Worm (Caenorhabditis elegans) whole organism, L3 larva: Measurements from ENCODE around the gene ears-2.

Experiments used
- R02D3.7 ChIP-seq: fragments of 150-350 bp; optimal IDR thresholded peaks from 2 replicates; lab custom pipeline; 2014; ENCODE audit warnings: missing biosample characterization, missing genetic modification characterization
- ZK546.5 ChIP-seq: sonication (generic microtip); optimal IDR thresholded peaks from 2 replicates; lab custom pipeline; 2017; ENCODE audit warnings: missing biosample characterization, missing genetic modification characterization
- aly-2 ChIP-seq: fragments of 150-350 bp; optimal IDR thresholded peaks from 2 replicates; lab custom pipeline; 2014; ENCODE audit warnings: missing biosample characterization, missing genetic modification characterization
- ama-1 ChIP-seq: fragments of 150-350 bp; optimal IDR thresholded peaks from 2 replicates; lab custom pipeline; 2018
- ceh-82 ChIP-seq: fragments of 150-350 bp; optimal IDR thresholded peaks from 2 replicates; lab custom pipeline; 2014; ENCODE audit warnings: missing biosample characterization, missing genetic modification characterization
- daf-12 ChIP-seq: fragments of 150-350 bp; optimal IDR thresholded peaks from 2 replicates; lab custom pipeline; 2014; ENCODE audit warnings: missing biosample characterization, missing genetic modification reagents, missing genetic modification characterization
- egl-5 ChIP-seq: fragments of 150-350 bp; optimal IDR thresholded peaks from 2 replicates; lab custom pipeline; 2017; ENCODE audit warnings: missing biosample characterization, missing genetic modification reagents, missing genetic modification characterization, inconsistent platforms
- elt-1 ChIP-seq: fragments of 150-350 bp; optimal IDR thresholded peaks from 2 replicates; lab custom pipeline; 2014; ENCODE audit warnings: missing biosample characterization, missing genetic modification characterization
- elt-3 ChIP-seq, 3 experiments: fragments of 150-350 bp in 1 of 3; sonication (generic microtip) in 2 of 3; optimal IDR thresholded peaks; 2 replicates in 2 of 3; 4 replicates in 1 of 3; lab custom pipeline; 2014 to 2017; ENCODE audit warnings: missing biosample characterization in 3 of 3, missing genetic modification characterization in 3 of 3
- eor-1 ChIP-seq, 2 experiments: fragments of 150-350 bp; optimal IDR thresholded peaks; 2 replicates each; lab custom pipeline; 2014 to 2018; ENCODE audit warnings: missing biosample characterization in 2 of 2, missing genetic modification characterization in 2 of 2
- fkh-2 ChIP-seq: fragments of 150-350 bp; optimal IDR thresholded peaks from 2 replicates; lab custom pipeline; 2014; ENCODE audit warnings: missing biosample characterization, missing genetic modification reagents, missing genetic modification characterization
- jun-1 ChIP-seq: fragments of 150-350 bp; optimal IDR thresholded peaks from 2 replicates; lab custom pipeline; 2014; ENCODE audit warnings: missing biosample characterization, missing genetic modification reagents, missing genetic modification characterization
- lin-15B ChIP-seq: fragments of 150-350 bp; optimal IDR thresholded peaks from 2 replicates; lab custom pipeline; 2014; ENCODE audit warnings: missing biosample characterization, missing genetic modification characterization
- lin-39 ChIP-seq: fragments of 150-350 bp; optimal IDR thresholded peaks from 2 replicates; lab custom pipeline; 2018; ENCODE audit warnings: missing biosample characterization, missing genetic modification reagents, missing genetic modification characterization
- lsy-12 ChIP-seq: sonication (generic microtip); optimal IDR thresholded peaks from 2 replicates; lab custom pipeline; 2016; ENCODE audit warnings: mild to moderate bottlenecking, missing genetic modification characterization, missing compliant biosample characterization
- mdl-1 ChIP-seq: fragments of 150-350 bp; optimal IDR thresholded peaks from 2 replicates; lab custom pipeline; 2014; ENCODE audit warnings: missing biosample characterization, missing genetic modification characterization
- mml-1 ChIP-seq: fragments of 150-350 bp; sonication (generic microtip); optimal IDR thresholded peaks from 3 replicates; lab custom pipeline; 2014; ENCODE audit warnings: missing biosample characterization, missing genetic modification characterization
- nhr-11 ChIP-seq: fragments of 150-350 bp; optimal IDR thresholded peaks from 2 replicates; lab custom pipeline; 2014; ENCODE audit warnings: missing biosample characterization, missing genetic modification characterization
- nhr-23 ChIP-seq: fragments of 150-350 bp; optimal IDR thresholded peaks from 2 replicates; lab custom pipeline; 2014; ENCODE audit warnings: missing biosample characterization, missing genetic modification reagents, missing genetic modification characterization
- nhr-237 ChIP-seq: fragments of 150-350 bp; optimal IDR thresholded peaks from 2 replicates; lab custom pipeline; 2014; ENCODE audit warnings: missing biosample characterization, missing genetic modification characterization
- nhr-25 ChIP-seq: sonication (generic microtip); optimal IDR thresholded peaks from 2 replicates; lab custom pipeline; 2017; ENCODE audit warnings: missing biosample characterization, missing genetic modification characterization
- nhr-28 ChIP-seq: fragments of 150-350 bp; optimal IDR thresholded peaks from 2 replicates; lab custom pipeline; 2014; ENCODE audit warnings: missing biosample characterization, missing genetic modification characterization
- nhr-67 ChIP-seq: fragments of 150-350 bp; optimal IDR thresholded peaks from 2 replicates; lab custom pipeline; 2014; ENCODE audit warnings: missing biosample characterization, missing genetic modification characterization
- nhr-76 ChIP-seq: fragments of 150-350 bp; sonication (generic microtip); optimal IDR thresholded peaks from 5 replicates; lab custom pipeline; 2014; ENCODE audit warnings: missing biosample characterization, missing genetic modification characterization
- nhr-77 ChIP-seq: fragments of 150-350 bp; optimal IDR thresholded peaks from 2 replicates; lab custom pipeline; 2014; ENCODE audit warnings: missing biosample characterization, missing genetic modification characterization
- pqm-1 ChIP-seq: fragments of 150-350 bp; optimal IDR thresholded peaks from 2 replicates; lab custom pipeline; 2017; ENCODE audit warnings: missing biosample characterization, missing genetic modification characterization, inconsistent platforms
- sea-2 ChIP-seq: fragments of 150-350 bp; sonication (generic microtip); optimal IDR thresholded peaks from 4 replicates; lab custom pipeline; 2014; ENCODE audit warnings: missing biosample characterization, missing genetic modification reagents, missing genetic modification characterization
- skn-1 ChIP-seq: fragments of 150-350 bp; optimal IDR thresholded peaks from 2 replicates; lab custom pipeline; 2014; ENCODE audit warnings: missing biosample characterization, missing genetic modification characterization
- snpc-4 ChIP-seq: fragments of 150-350 bp; optimal IDR thresholded peaks from 2 replicates; lab custom pipeline; 2014; ENCODE audit warnings: missing biosample characterization, missing genetic modification characterization
- unc-39 ChIP-seq: sonication (generic microtip); optimal IDR thresholded peaks from 4 replicates; lab custom pipeline; 2017; ENCODE audit warnings: missing biosample characterization, missing genetic modification characterization
- unc-62 ChIP-seq: fragments of 150-350 bp; sonication (generic microtip); optimal IDR thresholded peaks from 4 replicates; lab custom pipeline; 2014; ENCODE audit warnings: missing biosample characterization, missing genetic modification reagents, missing genetic modification characterization
- zag-1 ChIP-seq: fragments of 150-350 bp; optimal IDR thresholded peaks from 2 replicates; lab custom pipeline; 2014; ENCODE audit warnings: missing biosample characterization, missing genetic modification characterization
- ztf-11 ChIP-seq: fragments of 150-350 bp; optimal IDR thresholded peaks from 2 replicates; lab custom pipeline; 2014; ENCODE audit warnings: missing biosample characterization, missing genetic modification characterization

ears-2 gene

DNA sequence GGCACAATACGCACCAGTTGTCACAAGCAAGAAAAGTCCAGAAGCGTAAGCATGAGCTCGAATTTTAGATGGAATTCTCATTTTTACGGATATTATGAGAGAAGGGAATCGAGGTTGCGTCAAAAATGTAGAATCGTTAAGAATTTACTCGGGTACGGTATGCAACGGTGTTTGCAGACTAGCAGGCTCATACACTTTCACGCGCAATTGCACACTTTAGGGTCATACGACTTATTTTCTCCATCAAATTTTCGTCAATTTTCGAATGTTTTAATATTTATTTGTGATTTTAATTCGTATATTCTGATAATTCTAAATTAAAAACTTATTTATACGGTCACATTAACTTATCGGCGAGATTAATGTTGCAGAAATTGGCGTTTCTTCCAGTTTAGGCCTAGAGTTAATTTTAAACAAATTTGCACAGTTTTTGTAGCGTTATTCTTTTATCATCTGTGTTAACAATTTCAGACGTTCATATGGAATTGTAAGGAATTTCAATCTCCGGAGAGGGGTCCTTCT, 3.2 kb upstream of the ears-2 start, which contains the start of the genes T07A9.15 and nog-1 (continued):
- peak; percentile 70 for TF ChIP-seq egl-5 (tag; lab: Kevin White, UChicago)
- no peak for TF ChIP-seq fkh-2 (tag; lab: Kevin White, UChicago)
- no peak for TF ChIP-seq daf-12 (tag; lab: Kevin White, UChicago)
- TF ChIP-seq mml-1 (tag; lab: Kevin White, UChicago): no peak
- TF ChIP-seq nhr-23 (tag; lab: Kevin White, UChicago): peak; percentile 63
- no peak for TF ChIP-seq elt-1 (tag; lab: Kevin White, UChicago)
- no peak for TF ChIP-seq elt-3 (tag; optimal IDR thresholded peaks at IDR 0.05; lab: Kevin White, UChicago)
- TF ChIP-seq zag-1: no peak
- TF ChIP-seq nhr-67 (tag; lab: Kevin White, UChicago): no peak
- no peak for TF ChIP-seq nhr-76 (tag; lab: Kevin White, UChicago)
- TF ChIP-seq lin-39 (tag; lab: Kevin White, UChicago): peak; percentile 61
- TF ChIP-seq nhr-237 (tag; lab: Kevin White, UChicago): no peak
- no peak for TF ChIP-seq eor-1 (tag; optimal IDR thresholded peaks at IDR 0.05; lab: Kevin White, UChicago)
- no peak for TF ChIP-seq ceh-82 (tag; lab: Kevin White, UChicago)
- peak; percentile 60 for TF ChIP-seq jun-1 (tag; lab: Kevin White, UChicago)
- TF ChIP-seq ztf-11: no peak
- no peak for TF ChIP-seq ZK546.5 (tag; lab: Kevin White, UChicago)
- peak; percentile 25 for TF ChIP-seq skn-1 (tag; lab: Kevin White, UChicago)
- no peak for TF ChIP-seq ama-1 (lab: Kevin White, UChicago)
- no peak for TF ChIP-seq mdl-1 (tag; lab: Kevin White, UChicago)

DNA sequence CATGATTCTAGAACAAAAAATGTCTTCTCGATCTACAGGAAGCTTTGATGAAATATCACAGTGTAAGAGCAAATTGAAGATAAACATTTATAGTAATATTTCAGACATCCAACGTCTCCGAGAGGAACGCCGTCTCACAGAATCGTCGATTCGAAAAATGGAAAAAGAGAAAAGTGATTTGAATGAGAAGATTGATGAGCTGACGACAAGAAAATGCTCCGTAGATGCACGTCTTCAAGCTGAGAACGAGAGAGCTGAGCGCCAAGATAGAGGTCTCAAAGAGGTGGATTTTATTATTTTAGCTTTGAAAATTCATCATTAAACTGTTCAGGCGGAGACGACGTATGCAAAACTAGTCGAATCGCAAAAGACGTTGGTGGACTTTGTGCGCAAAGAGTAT, 2.2 kb downstream of the ears-2 start, which contains the start of gene ssna-1:
Gene ssna-1 (plus strand): TSS at position 12 of the 400 bp plus-strand sequence.
- TF ChIP-seq zag-1: no peak
- no peak for TF ChIP-seq nhr-11 (tag; lab: Kevin White, UChicago)
- TF ChIP-seq pqm-1 (tag; lab: Kevin White, UChicago): no peak
- TF ChIP-seq lin-15B (tag; lab: Kevin White, UChicago): no peak
- no peak for TF ChIP-seq elt-1 (tag; lab: Kevin White, UChicago)
- no peak for TF ChIP-seq R02D3.7 (tag; lab: Kevin White, UChicago)

DNA sequence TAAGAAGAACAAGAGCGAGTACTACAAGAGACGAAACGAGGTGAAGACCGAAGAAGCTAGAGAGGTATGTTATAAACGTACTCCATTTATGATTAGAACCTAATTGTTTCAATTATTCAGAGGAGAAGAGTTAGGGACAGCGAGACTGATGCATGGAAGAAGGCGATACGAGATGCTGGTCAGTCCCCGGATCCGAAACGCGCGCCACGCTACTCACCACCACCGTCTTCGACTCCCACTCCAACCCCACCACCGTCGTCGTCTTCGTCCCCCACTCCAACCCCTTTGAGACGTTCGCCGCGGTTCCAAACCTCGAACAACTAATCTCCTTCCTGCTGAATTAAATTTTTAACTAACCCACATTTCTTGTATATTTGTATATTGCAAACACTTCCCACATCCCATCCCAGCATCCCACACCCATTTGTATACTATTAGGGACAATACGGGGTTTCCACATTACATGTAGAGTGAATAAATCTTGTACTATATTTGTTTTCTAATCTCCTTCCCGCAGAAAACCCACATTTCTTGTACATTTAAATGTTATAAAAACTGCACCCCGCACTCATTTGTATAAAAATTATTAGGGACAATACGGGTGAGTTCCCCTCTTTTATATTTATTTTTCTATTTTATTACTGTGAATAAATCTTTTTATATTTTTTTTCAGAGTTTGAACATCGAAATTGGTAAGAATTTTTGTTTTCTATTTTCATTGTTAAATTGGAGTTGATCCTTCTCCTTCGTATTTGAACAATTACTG, 2.8 kb downstream of the ears-2 start:
- no peak for TF ChIP-seq nhr-25 (tag; lab: Kevin White, UChicago)
- no peak for TF ChIP-seq jun-1 (tag; lab: Kevin White, UChicago)
- no peak for TF ChIP-seq mdl-1 (tag; lab: Kevin White, UChicago)
- no peak for TF ChIP-seq ztf-11
- TF ChIP-seq unc-62 (GFP tag; lab: Kevin White, UChicago): no peak
- TF ChIP-seq nhr-11 (tag; lab: Kevin White, UChicago): no peak
- no peak for TF ChIP-seq aly-2 (tag; lab: Kevin White, UChicago)
- no peak for TF ChIP-seq ama-1 (lab: Kevin White, UChicago)
- no peak for TF ChIP-seq lin-15B (tag; lab: Kevin White, UChicago)
- TF ChIP-seq lsy-12 (tag; lab: Kevin White, UChicago): no peak
- TF ChIP-seq mml-1 (tag; lab: Kevin White, UChicago): no peak
- TF ChIP-seq daf-12 (tag; lab: Kevin White, UChicago): no peak
- TF ChIP-seq nhr-237 (tag; lab: Kevin White, UChicago): no peak
- no peak for TF ChIP-seq nhr-28
- no peak for TF ChIP-seq snpc-4 (tag; lab: Kevin White, UChicago)
- TF ChIP-seq unc-39: no peak
- TF ChIP-seq sea-2 (GFP tag; lab: Kevin White, UChicago): no peak

DNA sequence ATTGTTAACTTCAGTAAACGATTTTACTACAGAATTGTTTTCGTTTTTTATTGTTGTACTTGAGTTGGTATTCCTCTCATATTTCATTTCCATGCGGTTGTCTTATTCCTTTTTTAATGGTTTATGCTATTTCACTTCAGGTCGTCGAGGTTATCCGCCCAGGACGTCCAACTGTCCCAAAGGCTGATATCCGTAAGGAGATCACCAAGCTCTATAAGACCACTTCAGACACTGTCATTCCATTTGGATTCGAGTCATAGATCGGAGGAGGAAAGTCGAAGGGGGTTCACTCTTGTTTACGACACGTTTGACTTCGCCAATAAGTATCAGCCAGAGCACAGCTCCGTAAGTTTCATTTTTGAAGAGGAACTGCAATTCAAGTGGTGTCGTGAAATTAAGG, 3.7 kb downstream of the ears-2 start, which contains the start of gene T07A9.14:
Gene T07A9.14 (plus strand): TSS at position 124 of the 400 bp plus-strand sequence.
- TF ChIP-seq nhr-28: no peak
- no peak for TF ChIP-seq nhr-77 (tag; lab: Kevin White, UChicago)
- TF ChIP-seq aly-2 (tag; lab: Kevin White, UChicago): no peak
- no peak for TF ChIP-seq lin-39 (tag; lab: Kevin White, UChicago)
- no peak for TF ChIP-seq fkh-2 (tag; lab: Kevin White, UChicago)
- no peak for TF ChIP-seq sea-2 (GFP tag; lab: Kevin White, UChicago)
- TF ChIP-seq eor-1 (tag; optimal IDR thresholded peaks at IDR 0.05; lab: Kevin White, UChicago): no peak
